Fruit fly (Drosophila melanogaster) whole organism, wandering third instar larva: ENCODE results near the gene FeCH.
A peak's percentile ranks its signal among the peaks of the same experiment; 100 is the strongest.

ENCODE experiments used
- Abd-B ChIP-seq: fragments of >200 bp; optimal IDR thresholded peaks from 2 replicates; lab custom pipeline; 2017; ENCODE audit warnings: missing biosample characterization, missing genetic modification characterization
- CG32264 ChIP-seq: fragments of 200-800 bp; sonication (Bioruptor generic); optimal IDR thresholded peaks from 2 replicates; lab custom pipeline; 2016; ENCODE audit warnings: missing biosample characterization, missing genetic modification characterization
- CG9705 ChIP-seq: fragments of 200-800 bp; sonication (Bioruptor generic); optimal IDR thresholded peaks from 2 replicates; lab custom pipeline; 2018; ENCODE audit warnings: missing biosample characterization, mild to moderate bottlenecking, missing genetic modification characterization
- CrebA ChIP-seq: fragments of 200-800 bp; sonication (Bioruptor generic); optimal IDR thresholded peaks from 2 replicates; lab custom pipeline; 2016; ENCODE audit warnings: missing biosample characterization, mild to moderate bottlenecking, missing genetic modification characterization, borderline replicate concordance
- Dif ChIP-seq: fragments of 200-275, 200-300 bp; sonication (Bioruptor generic); optimal IDR thresholded peaks from 2 replicates; lab custom pipeline; 2018; ENCODE audit warnings: missing biosample characterization, missing genetic modification characterization; ENCODE audit not compliant: partially characterized antibody
- GATAd ChIP-seq: sonication (Bioruptor generic); optimal IDR thresholded peaks from 2 replicates; lab custom pipeline; 2016; ENCODE audit warnings: missing biosample characterization, missing genetic modification characterization
- HLH106 ChIP-seq: fragments of 200-800 bp; optimal IDR thresholded peaks from 3 replicates; lab custom pipeline; 2019; ENCODE audit warnings: missing biosample characterization, mild to moderate bottlenecking, missing genetic modification characterization, moderate library complexity
- Hnf4 ChIP-seq: fragments of 200-800 bp; sonication (Bioruptor generic); optimal IDR thresholded peaks from 2 replicates; lab custom pipeline; 2016; ENCODE audit warnings: missing biosample characterization, mild to moderate bottlenecking, missing genetic modification characterization
- Hr78 ChIP-seq: fragments of >200 bp; optimal IDR thresholded peaks from 2 replicates; lab custom pipeline; 2017; ENCODE audit warnings: missing biosample characterization, missing genetic modification characterization
- Hr83 ChIP-seq: fragments of 200-300 bp; sonication (Bioruptor generic); optimal IDR thresholded peaks from 2 replicates; lab custom pipeline; 2016; ENCODE audit warnings: missing biosample characterization, mild to moderate bottlenecking, missing genetic modification characterization, moderate library complexity; ENCODE audit not compliant: poor library complexity, severe bottlenecking
- Jra ChIP-seq: sonication (Bioruptor generic); optimal IDR thresholded peaks from 2 replicates; lab custom pipeline; 2016; ENCODE audit warnings: missing biosample characterization, missing genetic modification characterization
- Mio ChIP-seq: sonication (Bioruptor generic); optimal IDR thresholded peaks from 2 replicates; lab custom pipeline; 2016; ENCODE audit warnings: missing biosample characterization, missing genetic modification characterization
- N ChIP-seq: fragments of >200 bp; optimal IDR thresholded peaks from 2 replicates; lab custom pipeline; 2018; ENCODE audit warnings: missing biosample characterization, missing external identifiers, missing genetic modification characterization
- OdsH ChIP-seq: fragments of 200-800 bp; sonication (Bioruptor generic); optimal IDR thresholded peaks from 2 replicates; lab custom pipeline; 2016; ENCODE audit warnings: missing biosample characterization, mild to moderate bottlenecking, missing genetic modification characterization
- Rel ChIP-seq, 2 experiments: fragments of 200-800 bp; sonication (Bioruptor generic) in 1 of 2; optimal IDR thresholded peaks; 2 replicates in 1 of 2; 3 replicates in 1 of 2; lab custom pipeline; 2016 to 2019; ENCODE audit warnings: mild to moderate bottlenecking in 2 of 2, missing biosample characterization in 2 of 2, missing genetic modification characterization in 2 of 2, moderate library complexity in 1 of 2
- Sp1 ChIP-seq: fragments of 200-800 bp; sonication (Bioruptor generic); optimal IDR thresholded peaks from 3 replicates; lab custom pipeline; 2019; ENCODE audit warnings: missing biosample characterization, mild to moderate bottlenecking, missing genetic modification characterization, moderate library complexity
- Vsx2 ChIP-seq: fragments of 200-300, 225-300 bp; sonication (Bioruptor generic); optimal IDR thresholded peaks from 2 replicates; lab custom pipeline; 2018; ENCODE audit warnings: missing biosample characterization, missing genetic modification characterization; ENCODE audit not compliant: partially characterized antibody
- br ChIP-seq: fragments of 200-800 bp; sonication (Bioruptor generic); optimal IDR thresholded peaks from 2 replicates; lab custom pipeline; 2016; ENCODE audit warnings: missing biosample characterization, missing genetic modification characterization
- brk ChIP-seq: fragments of 200-800 bp; sonication (Bioruptor generic); optimal IDR thresholded peaks from 2 replicates; lab custom pipeline; 2016; ENCODE audit warnings: missing biosample characterization, mild to moderate bottlenecking, missing genetic modification characterization
- dl ChIP-seq, 2 experiments: fragments of 175-275, 200-275 bp in 1 of 2; fragments of 200-275 bp in 1 of 2; sonication (Bioruptor generic); optimal IDR thresholded peaks; lab custom pipeline; 2018; ENCODE audit warnings: mild to moderate bottlenecking in 2 of 2, missing biosample characterization in 2 of 2, missing genetic modification characterization in 2 of 2, moderate library complexity in 2 of 2; ENCODE audit not compliant: partially characterized antibody in 2 of 2, insufficient read depth in 1 of 2
- dmrt93B ChIP-seq: fragments of 200-800 bp; sonication (Bioruptor generic); optimal IDR thresholded peaks from 2 replicates; lab custom pipeline; 2018; ENCODE audit warnings: missing biosample characterization, mild to moderate bottlenecking, missing genetic modification characterization
- dsf ChIP-seq: sonication (Bioruptor generic); optimal IDR thresholded peaks from 2 replicates; lab custom pipeline; 2016; ENCODE audit warnings: missing biosample characterization, missing genetic modification characterization, borderline replicate concordance
- foxo ChIP-seq, 2 experiments: fragments of 200-800 bp; sonication (Bioruptor generic); optimal IDR thresholded peaks; 2 replicates in 1 of 2; 3 replicates in 1 of 2; lab custom pipeline; 2016 to 2017; ENCODE audit warnings: missing biosample characterization in 2 of 2, missing genetic modification characterization in 2 of 2
- fru ChIP-seq: fragments of 200-800 bp; sonication (Bioruptor generic); optimal IDR thresholded peaks from 3 replicates; lab custom pipeline; 2016; ENCODE audit warnings: missing biosample characterization, mild to moderate bottlenecking, missing genetic modification characterization
- h ChIP-seq: fragments of 200-800 bp; sonication (Bioruptor generic); optimal IDR thresholded peaks from 3 replicates; lab custom pipeline; 2016; ENCODE audit warnings: missing biosample characterization, mild to moderate bottlenecking, missing genetic modification characterization
- jim ChIP-seq: fragments of 175-275, 200-325 bp; sonication (Bioruptor generic); optimal IDR thresholded peaks from 2 replicates; lab custom pipeline; 2016; ENCODE audit warnings: missing biosample characterization, mild to moderate bottlenecking, missing genetic modification characterization
- lola ChIP-seq: fragments of >200 bp; optimal IDR thresholded peaks from 2 replicates; lab custom pipeline; 2017; ENCODE audit warnings: missing biosample characterization, missing genetic modification characterization
- pan ChIP-seq: fragments of >200 bp; optimal IDR thresholded peaks from 2 replicates; lab custom pipeline; 2017
- psq ChIP-seq: fragments of 200-800 bp; sonication (Bioruptor generic); optimal IDR thresholded peaks from 3 replicates; lab custom pipeline; 2017; ENCODE audit warnings: missing biosample characterization, mild to moderate bottlenecking, missing genetic modification characterization, moderate library complexity
- sage ChIP-seq: fragments of 200-800 bp; sonication (Bioruptor generic); optimal IDR thresholded peaks from 2 replicates; lab custom pipeline; 2016; ENCODE audit warnings: missing biosample characterization, mild to moderate bottlenecking, missing genetic modification characterization
- sv ChIP-seq: fragments of 200-800 bp; sonication (Bioruptor generic); optimal IDR thresholded peaks from 3 replicates; lab custom pipeline; 2016; ENCODE audit warnings: missing biosample characterization, missing genetic modification characterization
- tai ChIP-seq: sonication (Bioruptor generic); optimal IDR thresholded peaks from 2 replicates; lab custom pipeline; 2016; ENCODE audit warnings: missing biosample characterization, missing genetic modification characterization
- usp ChIP-seq: fragments of >200 bp; optimal IDR thresholded peaks from 2 replicates; lab custom pipeline; 2017; ENCODE audit warnings: missing biosample characterization, missing genetic modification characterization
- woc ChIP-seq: sonication (Bioruptor generic); optimal IDR thresholded peaks from 2 replicates; lab custom pipeline; 2016; ENCODE audit warnings: missing biosample characterization, mild to moderate bottlenecking, missing genetic modification characterization

The FeCH gene

dm6 chr3R:31809622-31810021, 2.5 kb downstream of the FeCH start:
- no peak for TF ChIP-seq psq
- TF ChIP-seq fru = no peak
- no peak for TF ChIP-seq OdsH (GFP tag; lab: Kevin White, UChicago)
- TF ChIP-seq Jra = no peak
- no peak for TF ChIP-seq sage (GFP tag; lab: Kevin White, UChicago)
- TF ChIP-seq lola (GFP tag; lab: Kevin White, UChicago) = no peak
- no peak for TF ChIP-seq foxo (GFP tag; optimal IDR thresholded peaks at IDR 0.05; lab: Kevin White, UChicago)
- no peak for TF ChIP-seq HLH106 (tag; lab: Kevin White, UChicago)
- TF ChIP-seq Sp1 = no peak
- TF ChIP-seq Abd-B = no peak
- TF ChIP-seq Rel (GFP tag; optimal IDR thresholded peaks at IDR 0.05; lab: Kevin White, UChicago) = no peak
- no peak for TF ChIP-seq Rel (tag; optimal IDR thresholded peaks at IDR 0.05; lab: Kevin White, UChicago)
- no peak for TF ChIP-seq brk
- TF ChIP-seq pan (lab: Kevin White, UChicago) = no peak
- no peak for TF ChIP-seq Vsx2 (GFP tag; lab: Kevin White, UChicago)
- no peak for TF ChIP-seq Mio
- TF ChIP-seq dl (GFP tag; optimal IDR thresholded peaks at IDR 0.05; lab: Kevin White, UChicago; ENCODE audit: insufficient read depth in 1 of 2, partially characterized antibody in 2 of 2) = no peak
- no peak for TF ChIP-seq tai (GFP tag; lab: Kevin White, UChicago)

- TF ChIP-seq CG9705 (GFP tag; lab: Kevin White, UChicago) = no peak
- TF ChIP-seq sv (GFP tag; lab: Kevin White, UChicago) = no peak
- TF ChIP-seq sage (GFP tag; lab: Kevin White, UChicago) = peak; percentile 15
- TF ChIP-seq pan (lab: Kevin White, UChicago) = no peak
Measured at dm6 chr3R:31808571-31808970, 3.5 kb downstream of the FeCH start.

DNA sequence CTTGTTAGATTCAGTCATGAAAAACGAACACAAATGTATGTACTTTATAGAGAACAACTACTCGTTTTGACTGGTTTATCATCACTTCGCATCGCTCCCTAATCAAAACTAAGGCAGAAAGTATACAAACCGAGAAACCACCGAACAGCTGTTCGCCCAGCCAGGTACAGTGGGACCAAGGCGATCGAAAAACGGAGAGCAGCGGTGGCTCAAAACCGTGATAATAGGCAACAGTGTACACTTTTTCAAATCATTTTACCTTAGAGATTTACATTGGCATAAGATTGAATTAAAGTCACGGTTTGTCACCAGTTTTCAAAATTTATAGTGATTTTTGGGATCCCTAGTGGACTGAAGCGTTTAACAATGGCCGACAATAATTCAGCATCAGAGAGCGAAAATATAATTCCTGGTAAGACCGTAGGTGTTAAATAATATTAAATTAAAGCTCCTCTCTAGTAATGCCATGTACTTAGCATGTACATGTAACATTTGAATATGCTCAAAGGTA, 6.8 kb downstream of the FeCH start, which contains the start of the genes CG42233 and CG1971:
Gene CG42233 (minus strand): TSS at position 51 of the 511 bp plus-strand sequence.
Gene CG1971 (plus strand): TSS at position 241 of the 511 bp plus-strand sequence.
- TF ChIP-seq brk (no peak), br (GFP tag; lab: Kevin White, UChicago) (no peak), foxo (GFP tag; optimal IDR thresholded peaks at IDR 0.05; lab: Kevin White, UChicago) (peak in 1 of 2 experiments; percentile 63), CrebA (GFP tag; lab: Kevin White, UChicago) (no peak), Hnf4 (GFP tag; lab: Kevin White, UChicago) (no peak), GATAd (GFP tag; lab: Kevin White, UChicago) (no peak), Sp1 (no peak), woc (GFP tag; lab: Kevin White, UChicago) (peak; percentile 18), Vsx2 (GFP tag; lab: Kevin White, UChicago) (no peak), Hr83 (GFP tag; lab: Kevin White, UChicago) (peak; percentile 25), Dif (no peak), Hr78 (no peak)

- TF ChIP-seq Jra (no peak), h (GFP tag; lab: Kevin White, UChicago) (no peak), usp (GFP tag; lab: Kevin White, UChicago) (no peak), jim (GFP tag; lab: Kevin White, UChicago) (no peak), Abd-B (no peak), Hr78 (no peak), Rel (GFP tag; optimal IDR thresholded peaks at IDR 0.05; lab: Kevin White, UChicago) (no peak), Rel (tag; optimal IDR thresholded peaks at IDR 0.05; lab: Kevin White, UChicago) (no peak), CG32264 (GFP tag; lab: Kevin White, UChicago) (no peak), sage (GFP tag; lab: Kevin White, UChicago) (no peak), dsf (GFP tag; lab: Kevin White, UChicago) (no peak), psq (no peak), br (GFP tag; lab: Kevin White, UChicago) (no peak), dmrt93B (GFP tag; lab: Kevin White, UChicago) (no peak), brk (no peak), GATAd (GFP tag; lab: Kevin White, UChicago) (no peak), N (no peak)
Measured at dm6 chr3R:31800663-31801062, 11.4 kb downstream of the FeCH start, which contains the start of gene Ir100a. Gene Ir100a (plus strand): TSS chr3R:31800963.
